Worm (Caenorhabditis elegans) whole organism, early embryonic: ENCODE measurements around the gene ins-19.
"Not testable (repeated sequence)": the region's sequence is repeated elsewhere in the genome, so short reads cannot be mapped to it uniquely, and the experiment has no call there.

ENCODE experiments used
- B0310.2 ChIP-seq: sonication (generic microtip); optimal IDR thresholded peaks from 2 replicates; lab custom pipeline; 2016; ENCODE audit warnings: mild to moderate bottlenecking, missing genetic modification characterization, missing compliant biosample characterization
- aly-1 ChIP-seq: sonication (generic microtip); optimal IDR thresholded peaks from 2 replicates; lab custom pipeline; 2016; ENCODE audit warnings: missing genetic modification characterization, missing compliant biosample characterization
- ama-1 ChIP-seq: fragments of 150-350 bp; optimal IDR thresholded peaks from 2 replicates; lab custom pipeline; 2014
- ceh-13 ChIP-seq: fragments of 200-800 bp; sonication (Bioruptor generic); optimal IDR thresholded peaks from 2 replicates; lab custom pipeline; 2018; ENCODE audit warnings: mild to moderate bottlenecking, missing genetic modification characterization, missing compliant biosample characterization
- ceh-36 ChIP-seq: sonication (generic microtip); optimal IDR thresholded peaks from 2 replicates; lab custom pipeline; 2016; ENCODE audit warnings: missing genetic modification characterization, inconsistent platforms, missing compliant biosample characterization
- ets-7 ChIP-seq: sonication (generic microtip); optimal IDR thresholded peaks from 2 replicates; lab custom pipeline; 2016; ENCODE audit warnings: missing genotype, missing genetic modification characterization, missing compliant biosample characterization
- flt-1 ChIP-seq: fragments of 200-800 bp; sonication (Bioruptor generic); IDR thresholded peaks from 2 replicates; pipeline ENCODE4 v1.3.6; 2022; ENCODE audit warnings: missing genetic modification characterization, missing compliant biosample characterization
- hmbx-1 ChIP-seq: sonication (generic microtip); optimal IDR thresholded peaks from 2 replicates; lab custom pipeline; 2016; ENCODE audit warnings: mild to moderate bottlenecking, missing genetic modification characterization, missing compliant biosample characterization
- hmg-4 ChIP-seq: fragments of 200-800 bp; sonication (Bioruptor generic); optimal IDR thresholded peaks from 2 replicates; lab custom pipeline; 2018; ENCODE audit warnings: mild to moderate bottlenecking, missing genetic modification characterization, missing compliant biosample characterization
- hnd-1 ChIP-seq: sonication (generic microtip); optimal IDR thresholded peaks from 2 replicates; lab custom pipeline; 2016; ENCODE audit warnings: missing genetic modification characterization, missing compliant biosample characterization
- pes-1 ChIP-seq: fragments of 200-800 bp; sonication (Bioruptor generic); IDR thresholded peaks from 2 replicates; pipeline ENCODE4 v1.3.6; 2022; ENCODE audit warnings: missing genetic modification reagents, missing genetic modification characterization, missing compliant biosample characterization
- scrt-1 ChIP-seq: fragments of 200-800 bp; sonication (Bioruptor generic); IDR thresholded peaks from 2 replicates; pipeline ENCODE4 v1.3.6; 2022; ENCODE audit warnings: missing genetic modification characterization, missing compliant biosample characterization
- sea-1 ChIP-seq: fragments of 200-800 bp; sonication (Bioruptor generic); conservative IDR thresholded peaks from 2 replicates; pipeline ENCODE4 v1.3.6; 2022; ENCODE audit warnings: missing genetic modification characterization, missing compliant biosample characterization
- tbx-11 ChIP-seq: fragments of 200-800 bp; sonication (Bioruptor generic); IDR thresholded peaks from 2 replicates; pipeline ENCODE4 v1.3.6; 2022; ENCODE audit warnings: missing genetic modification characterization, missing compliant biosample characterization
- tbx-37 ChIP-seq: fragments of 200-800 bp; sonication (Bioruptor generic); conservative IDR thresholded peaks from 2 replicates; pipeline ENCODE4 v1.3.6; 2022; ENCODE audit warnings: missing genetic modification reagents, missing genetic modification characterization, missing compliant biosample characterization
- tra-4 ChIP-seq: sonication (generic microtip); optimal IDR thresholded peaks from 2 replicates; lab custom pipeline; 2017; ENCODE audit warnings: missing genetic modification characterization, missing compliant biosample characterization

Gene ins-19

ce11 chrII:3149521-3150190 is 23.4 kb upstream of the ins-19 start, which contains the start of the genes T10D4.11 and T10D4.1:
T10D4.11 (minus strand) TSS chrII:3149621.
T10D4.1 (plus strand) TSS chrII:3150140.
- TF ChIP-seq hmbx-1 = no peak

- no peak for TF ChIP-seq ama-1 (lab: Kevin White, UChicago)
- TF ChIP-seq flt-1 (GFP tag; lab: Robert Waterston, UW) = no peak
- TF ChIP-seq tra-4 (tag; lab: Kevin White, UChicago) = no peak
- no peak for TF ChIP-seq pes-1
- no peak for TF ChIP-seq tbx-11 (GFP tag; lab: Robert Waterston, UW)
- TF ChIP-seq aly-1 (tag; lab: Kevin White, UChicago) = no peak
Measured at ce11 chrII:3148404-3148803, 22.2 kb upstream of the ins-19 start.

ce11 chrII:3145842-3146241 is 19.6 kb upstream of the ins-19 start, which contains the start of gene T10D4.15:
T10D4.15 (plus strand) TSS chrII:3146142.
- TF ChIP-seq tbx-37 (GFP tag; lab: Robert Waterston, UW) (no peak), hnd-1 (tag; lab: Kevin White, UChicago) (no peak), scrt-1 (no peak), ceh-13 (GFP tag; lab: Kevin White, UChicago) (no peak), hmg-4 (GFP tag; lab: Kevin White, UChicago) (no peak), ets-7 (tag; lab: Kevin White, UChicago) (no peak), hmbx-1 (no peak), pes-1 (no peak), B0310.2 (no peak)

- TF ChIP-seq ceh-36; tra-4 (tag; lab: Kevin White, UChicago); tbx-37 (GFP tag; lab: Robert Waterston, UW): not testable (repeated sequence)
Measured at ce11 chrII:3144552-3144951, 18.3 kb upstream of the ins-19 start, which contains the start of gene sri-43. sri-43 (minus strand) TSS chrII:3144652.

- not testable (repeated sequence) for TF ChIP-seq ama-1 (lab: Kevin White, UChicago); hnd-1 (tag; lab: Kevin White, UChicago); pes-1
Measured at ce11 chrII:3142855-3143254, 16.6 kb upstream of the ins-19 start, which contains the start of gene sri-42. sri-42 (minus strand) TSS chrII:3142955.

- no peak for TF ChIP-seq tbx-37 (GFP tag; lab: Robert Waterston, UW)
- TF ChIP-seq hmg-4 (GFP tag; lab: Kevin White, UChicago) = no peak
- no peak for TF ChIP-seq tra-4 (tag; lab: Kevin White, UChicago)
- no peak for TF ChIP-seq ceh-36
- no peak for TF ChIP-seq tbx-11 (GFP tag; lab: Robert Waterston, UW)
- TF ChIP-seq B0310.2 = no peak
- no peak for TF ChIP-seq aly-1 (tag; lab: Kevin White, UChicago)
- TF ChIP-seq ama-1 (lab: Kevin White, UChicago) = no peak
- TF ChIP-seq sea-1 = no peak
- TF ChIP-seq hmbx-1 = no peak
- no peak for TF ChIP-seq hnd-1 (tag; lab: Kevin White, UChicago)
- no peak for TF ChIP-seq pes-1
- TF ChIP-seq ets-7 (tag; lab: Kevin White, UChicago) = no peak
- no peak for TF ChIP-seq scrt-1
Measured at ce11 chrII:3137804-3138203, 11.6 kb upstream of the ins-19 start, which contains the start of gene sri-54. sri-54 (minus strand) TSS chrII:3137904.

ce11 chrII:3135293-3135692 is 9.1 kb upstream of the ins-19 start:
- TF ChIP-seq ceh-36 (peak; percentile 63), hmg-4 (GFP tag; lab: Kevin White, UChicago) (no peak), scrt-1 (no peak)

- TF ChIP-seq tra-4 (tag; lab: Kevin White, UChicago) (no peak), hmg-4 (GFP tag; lab: Kevin White, UChicago) (no peak), ets-7 (tag; lab: Kevin White, UChicago) (no peak), B0310.2 (no peak), ama-1 (lab: Kevin White, UChicago) (no peak), tbx-37 (GFP tag; lab: Robert Waterston, UW) (no peak), ceh-13 (GFP tag; lab: Kevin White, UChicago) (no peak), hnd-1 (tag; lab: Kevin White, UChicago) (no peak), ceh-36 (no peak), aly-1 (tag; lab: Kevin White, UChicago) (no peak), tbx-11 (GFP tag; lab: Robert Waterston, UW) (no peak), scrt-1 (no peak), hmbx-1 (no peak)
Measured at ce11 chrII:3129007-3129406, 2.8 kb upstream of the ins-19 start, which contains the start of gene chil-24. chil-24 (plus strand) TSS chrII:3129162.

- 0 out of 2 replicates have a peak, but pooled peaks have one; percentile 32 for TF ChIP-seq pes-1
Measured at ce11 chrII:3126741-3127140, 500 bp upstream of the ins-19 start, which contains the start of gene ins-31. ins-31 (plus strand) TSS chrII:3127041.
